Worm (Caenorhabditis elegans) whole organism, L2 larva: Measurements from ENCODE around the gene F02C12.2.
"Not testable (repeated sequence)": the region's sequence is repeated elsewhere in the genome, so short reads cannot be mapped to it uniquely, and the experiment has no call there.

ENCODE experiments used
- C34F6.9 ChIP-seq: fragments of 150-350 bp; optimal IDR thresholded peaks from 2 replicates; lab custom pipeline; 2014; ENCODE audit warnings: missing biosample characterization, missing genetic modification characterization
- F13H6.1 ChIP-seq: sonication (generic microtip); optimal IDR thresholded peaks from 2 replicates; lab custom pipeline; 2016; ENCODE audit warnings: missing genetic modification characterization, missing compliant biosample characterization
- R02D3.7 ChIP-seq: fragments of 150-350 bp; optimal IDR thresholded peaks from 2 replicates; lab custom pipeline; 2014; ENCODE audit warnings: missing biosample characterization, missing genetic modification characterization
- Y55F3AM.14 ChIP-seq: fragments of 200-800 bp; sonication (Bioruptor generic); optimal IDR thresholded peaks from 2 replicates; lab custom pipeline; 2018; ENCODE audit warnings: mild to moderate bottlenecking, missing genetic modification characterization, missing compliant biosample characterization
- ZK546.5 ChIP-seq: sonication (generic microtip); optimal IDR thresholded peaks from 2 replicates; lab custom pipeline; 2017; ENCODE audit warnings: missing biosample characterization, missing genetic modification characterization
- alr-1 ChIP-seq: fragments of 150-350 bp; optimal IDR thresholded peaks from 2 replicates; lab custom pipeline; 2014; ENCODE audit warnings: missing biosample characterization, missing genetic modification characterization
- aly-2 ChIP-seq: fragments of 150-350 bp; optimal IDR thresholded peaks from 2 replicates; lab custom pipeline; 2014; ENCODE audit warnings: missing biosample characterization, missing genetic modification characterization
- ama-1 ChIP-seq: fragments of 150-350 bp; optimal IDR thresholded peaks from 2 replicates; lab custom pipeline; 2018; ENCODE audit warnings: inconsistent platforms
- blmp-1 ChIP-seq: sonication (generic microtip); optimal IDR thresholded peaks from 2 replicates; lab custom pipeline; 2017; ENCODE audit warnings: missing genetic modification characterization, mild to moderate bottlenecking, missing compliant biosample characterization, antibody characterized with exemption, moderate library complexity; ENCODE audit not compliant: insufficient read depth
- crh-2 ChIP-seq: sonication (generic microtip); optimal IDR thresholded peaks from 2 replicates; lab custom pipeline; 2017; ENCODE audit warnings: missing biosample characterization, missing genetic modification characterization
- dmd-4 ChIP-seq: sonication (generic microtip); optimal IDR thresholded peaks from 2 replicates; lab custom pipeline; 2017; ENCODE audit warnings: missing biosample characterization, missing genetic modification characterization
- egl-27 ChIP-seq: sonication (generic microtip); optimal IDR thresholded peaks from 3 replicates; lab custom pipeline; 2017; ENCODE audit warnings: missing biosample characterization, missing genetic modification reagents, missing genetic modification characterization
- elt-1 ChIP-seq: fragments of 150-350 bp; optimal IDR thresholded peaks from 2 replicates; lab custom pipeline; 2014; ENCODE audit warnings: missing biosample characterization, missing genetic modification characterization
- elt-3 ChIP-seq: sonication (generic microtip); optimal IDR thresholded peaks from 2 replicates; lab custom pipeline; 2017; ENCODE audit warnings: missing biosample characterization, missing genetic modification characterization
- fos-1 ChIP-seq: fragments of 150-350 bp; optimal IDR thresholded peaks from 2 replicates; lab custom pipeline; 2014; ENCODE audit warnings: missing biosample characterization, missing genetic modification characterization
- gmeb-1 ChIP-seq: fragments of 150-350 bp; optimal IDR thresholded peaks from 2 replicates; lab custom pipeline; 2014; ENCODE audit warnings: missing biosample characterization, missing genetic modification characterization
- lin-11 ChIP-seq: fragments of 150-350 bp; sonication (generic microtip); optimal IDR thresholded peaks from 2 replicates; lab custom pipeline; 2014; ENCODE audit warnings: missing biosample characterization, missing genetic modification characterization, inconsistent platforms, mixed read lengths
- mab-5 ChIP-seq: fragments of 150-350 bp; optimal IDR thresholded peaks from 2 replicates; lab custom pipeline; 2014; ENCODE audit warnings: missing biosample characterization, missing genetic modification characterization
- nhr-10 ChIP-seq: sonication (generic microtip); optimal IDR thresholded peaks from 2 replicates; lab custom pipeline; 2017; ENCODE audit warnings: missing biosample characterization, missing genetic modification characterization
- nhr-11 ChIP-seq: fragments of 150-350 bp; optimal IDR thresholded peaks from 2 replicates; lab custom pipeline; 2014; ENCODE audit warnings: missing biosample characterization, missing genetic modification characterization
- nhr-12 ChIP-seq: fragments of 150-350 bp; optimal IDR thresholded peaks from 2 replicates; lab custom pipeline; 2014; ENCODE audit warnings: missing biosample characterization, missing genetic modification characterization
- nhr-129 ChIP-seq: fragments of 150-350 bp; optimal IDR thresholded peaks from 2 replicates; lab custom pipeline; 2014; ENCODE audit warnings: missing biosample characterization, missing genetic modification characterization
- nhr-23 ChIP-seq: fragments of 150-350 bp; optimal IDR thresholded peaks from 2 replicates; lab custom pipeline; 2014; ENCODE audit warnings: missing biosample characterization, missing genetic modification reagents, missing genetic modification characterization
- nhr-237 ChIP-seq: fragments of 150-350 bp; optimal IDR thresholded peaks from 2 replicates; lab custom pipeline; 2014; ENCODE audit warnings: missing biosample characterization, missing genetic modification characterization
- nhr-25 ChIP-seq: fragments of 150-350 bp; sonication (generic microtip); optimal IDR thresholded peaks from 3 replicates; lab custom pipeline; 2014; ENCODE audit warnings: missing biosample characterization, missing genetic modification characterization
- nhr-6 ChIP-seq: fragments of 150-350 bp; optimal IDR thresholded peaks from 2 replicates; lab custom pipeline; 2014; ENCODE audit warnings: missing biosample characterization, missing genetic modification characterization
- peb-1 ChIP-seq: fragments of 150-350 bp; optimal IDR thresholded peaks from 2 replicates; lab custom pipeline; 2014; ENCODE audit warnings: missing biosample characterization, missing genetic modification characterization
- sem-4 ChIP-seq: fragments of 150-350 bp; optimal IDR thresholded peaks from 2 replicates; lab custom pipeline; 2014; ENCODE audit warnings: missing biosample characterization, missing genetic modification reagents, missing genetic modification characterization
- skn-1 ChIP-seq: sonication (generic microtip); optimal IDR thresholded peaks from 2 replicates; lab custom pipeline; 2017; ENCODE audit warnings: missing biosample characterization, missing genetic modification characterization
- sma-3 ChIP-seq: sonication (generic microtip); optimal IDR thresholded peaks from 2 replicates; lab custom pipeline; 2016; ENCODE audit warnings: missing genetic modification reagents, missing genetic modification characterization, missing compliant biosample characterization
- sma-9 ChIP-seq, 2 experiments: fragments of 150-350 bp in 1 of 2; sonication (generic microtip) in 1 of 2; optimal IDR thresholded peaks; 2 replicates each; lab custom pipeline; 2014 to 2016; ENCODE audit warnings: missing genetic modification characterization in 2 of 2, mild to moderate bottlenecking in 1 of 2, missing biosample characterization in 1 of 2, missing compliant biosample characterization in 1 of 2, missing genetic modification reagents in 1 of 2, moderate library complexity in 1 of 2
- snpc-4 ChIP-seq: fragments of 150-350 bp; optimal IDR thresholded peaks from 2 replicates; lab custom pipeline; 2014; ENCODE audit warnings: missing biosample characterization, missing genetic modification characterization
- unc-55 ChIP-seq: fragments of 150-350 bp; sonication (generic microtip); optimal IDR thresholded peaks from 3 replicates; lab custom pipeline; 2014; ENCODE audit warnings: missing biosample characterization, missing genetic modification reagents, missing genetic modification characterization
- unc-62 ChIP-seq: fragments of 150-350 bp; optimal IDR thresholded peaks from 2 replicates; lab custom pipeline; 2014; ENCODE audit warnings: missing biosample characterization, missing genetic modification reagents, missing genetic modification characterization
- zag-1 ChIP-seq: fragments of 150-350 bp; optimal IDR thresholded peaks from 2 replicates; lab custom pipeline; 2014; ENCODE audit warnings: missing biosample characterization, missing genetic modification characterization
- ztf-1 ChIP-seq: fragments of 200-800 bp; sonication (Bioruptor generic); conservative IDR thresholded peaks from 2 replicates; pipeline ENCODE4 v1.3.6; 2022; ENCODE audit warnings: missing genetic modification characterization, missing compliant biosample characterization
- ztf-11 ChIP-seq: sonication (generic microtip); optimal IDR thresholded peaks from 2 replicates; lab custom pipeline; 2017; ENCODE audit warnings: missing biosample characterization, missing genetic modification characterization

Gene F02C12.2

ce11 chrX:13435116-13435515 is 36.0 kb upstream of the F02C12.2 start:
- TF ChIP-seq ztf-1 (GFP tag; lab: Robert Waterston, UW) (no peak), nhr-23 (tag; lab: Kevin White, UChicago) (no peak), nhr-10 (tag; lab: Kevin White, UChicago) (no peak)

- not testable (repeated sequence) for TF ChIP-seq dmd-4; nhr-129 (tag; lab: Kevin White, UChicago); gmeb-1 (tag; lab: Kevin White, UChicago)
Observed at ce11 chrX:13431388-13431787, 32.3 kb upstream of the F02C12.2 start, which contains the start of gene C29F7.10. C29F7.10 (minus strand) TSS chrX:13431488.

- not testable (repeated sequence) for TF ChIP-seq peb-1, ztf-11, aly-2 (tag; lab: Kevin White, UChicago)
Observed at ce11 chrX:13428755-13429154, 29.6 kb upstream of the F02C12.2 start, which contains the start of gene fkh-4. fkh-4 (minus strand) TSS chrX:13428855.

- TF ChIP-seq lin-11 (tag; lab: Kevin White, UChicago) (no peak), dmd-4 (no peak), crh-2 (tag; lab: Kevin White, UChicago) (no peak), ztf-1 (GFP tag; lab: Robert Waterston, UW) (no peak), Y55F3AM.14 (GFP tag; lab: Kevin White, UChicago) (no peak), zag-1 (tag; lab: Kevin White, UChicago) (no peak), nhr-23 (tag; lab: Kevin White, UChicago) (no peak), nhr-12 (no peak), nhr-25 (tag; lab: Kevin White, UChicago) (no peak), elt-3 (no peak), nhr-10 (tag; lab: Kevin White, UChicago) (no peak), mab-5 (tag; lab: Kevin White, UChicago) (no peak), unc-62 (GFP tag; lab: Kevin White, UChicago) (no peak), nhr-11 (no peak), snpc-4 (tag; lab: Kevin White, UChicago) (no peak)
Observed at ce11 chrX:13423340-13423739, 24.2 kb upstream of the F02C12.2 start, which contains the start of gene fkh-3. fkh-3 (minus strand) TSS chrX:13423440.

- TF ChIP-seq sem-4 (no peak), elt-1 (tag; lab: Kevin White, UChicago) (no peak), nhr-11 (no peak), Y55F3AM.14 (GFP tag; lab: Kevin White, UChicago) (no peak), unc-62 (GFP tag; lab: Kevin White, UChicago) (no peak), zag-1 (tag; lab: Kevin White, UChicago) (no peak), fos-1 (tag; lab: Kevin White, UChicago) (peak; percentile 77), egl-27 (tag; lab: Kevin White, UChicago) (no peak), sma-9 (GFP tag; optimal IDR thresholded peaks at IDR 0.05; lab: Kevin White, UChicago) (peak; percentile 14), sma-9 (tag; optimal IDR thresholded peaks at IDR 0.05; lab: Kevin White, UChicago) (no peak), peb-1 (tag; lab: Kevin White, UChicago) (no peak), snpc-4 (tag; lab: Kevin White, UChicago) (no peak), C34F6.9 (tag; lab: Kevin White, UChicago) (no peak)
Observed at ce11 chrX:13421068-13421467, 21.9 kb upstream of the F02C12.2 start.

- TF ChIP-seq skn-1 (tag; lab: Kevin White, UChicago) (no peak), dmd-4 (no peak), unc-55 (GFP tag; lab: Kevin White, UChicago) (no peak), ama-1 (lab: Kevin White, UChicago) (no peak), nhr-23 (tag; lab: Kevin White, UChicago) (no peak), fos-1 (tag; lab: Kevin White, UChicago) (peak; percentile 36), peb-1 (tag; lab: Kevin White, UChicago) (no peak), ZK546.5 (no peak), nhr-237 (tag; lab: Kevin White, UChicago) (no peak), ztf-1 (GFP tag; lab: Robert Waterston, UW) (no peak), lin-11 (tag; lab: Kevin White, UChicago) (no peak), R02D3.7 (no peak), elt-3 (no peak), alr-1 (tag; lab: Kevin White, UChicago) (no peak), gmeb-1 (tag; lab: Kevin White, UChicago) (no peak), blmp-1 (tag; lab: Kevin White, UChicago) (peak; percentile 87), zag-1 (tag; lab: Kevin White, UChicago) (no peak), elt-1 (tag; lab: Kevin White, UChicago) (no peak), Y55F3AM.14 (GFP tag; lab: Kevin White, UChicago) (no peak), nhr-10 (tag; lab: Kevin White, UChicago) (no peak), nhr-12 (no peak), C34F6.9 (tag; lab: Kevin White, UChicago) (peak; percentile 19), ztf-11 (tag; lab: Kevin White, UChicago) (no peak), snpc-4 (tag; lab: Kevin White, UChicago) (no peak), F13H6.1 (tag; lab: Kevin White, UChicago) (peak; percentile 23), nhr-25 (tag; lab: Kevin White, UChicago) (peak; percentile 68), nhr-129 (tag; lab: Kevin White, UChicago) (peak; percentile 55), sem-4 (no peak), sma-9 (GFP tag; optimal IDR thresholded peaks at IDR 0.05; lab: Kevin White, UChicago) (peak; percentile 68), sma-9 (tag; optimal IDR thresholded peaks at IDR 0.05; lab: Kevin White, UChicago) (no peak), sma-3 (peak; percentile 43), nhr-6 (tag; lab: Kevin White, UChicago) (no peak)
Observed at ce11 chrX:13419884-13420339, 20.8 kb upstream of the F02C12.2 start, which contains the start of gene C29F7.3. C29F7.3 (minus strand) TSS chrX:13419934.
